Worm (Caenorhabditis elegans): ENCODE measurements around the gene C29F9.2.

DNA sequence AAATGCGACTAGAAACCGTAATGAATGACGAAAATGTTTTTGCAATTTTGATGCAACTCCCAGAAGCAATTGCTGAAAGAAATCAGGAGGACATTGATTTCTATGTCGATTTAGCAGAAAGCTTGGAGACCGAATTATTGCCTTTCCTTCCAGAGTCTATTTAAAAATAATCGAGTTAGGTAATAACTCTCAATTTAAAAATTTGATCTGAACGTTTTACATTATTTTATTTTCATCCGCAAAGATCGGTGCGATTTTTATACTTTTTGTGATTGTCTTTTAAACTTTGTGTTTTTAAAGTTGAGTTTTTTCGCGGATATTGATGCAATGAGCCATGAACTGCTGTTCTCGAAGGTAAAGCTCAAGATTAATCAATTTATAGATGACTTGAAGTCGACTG is 6.3 kb upstream of the C29F9.2 start, which contains the start of gene pals-23:
- TF ChIP-seq pha-4 (GFP tag; IDR thresholded peaks at IDR 0.05) (no peak), pha-4 (tag; optimal IDR thresholded peaks at IDR 0.05) (no peak), lin-15B (tag; optimal IDR thresholded peaks at IDR 0.05) (no peak), nhr-28 (tag; optimal IDR thresholded peaks at IDR 0.05) (no peak), unc-130 (GFP tag; optimal IDR thresholded peaks at IDR 0.05) (no peak), unc-62 (GFP tag; optimal IDR thresholded peaks at IDR 0.05 in 1 of 2) (no peak), unc-62 (tag; optimal IDR thresholded peaks at IDR 0.05) (no peak), lin-29 (GFP tag; IDR thresholded peaks at IDR 0.05) (no peak), ceh-82 (tag; optimal IDR thresholded peaks at IDR 0.05) (no peak), ama-1 (optimal IDR thresholded peaks at IDR 0.05) (no peak), F26F4.8 (GFP tag; conservative IDR thresholded peaks at IDR 0.05) (no peak), lir-3 (tag; optimal IDR thresholded peaks at IDR 0.05) (no peak)
